Fruit fly (Drosophila melanogaster) S2 (cell line): Measurements from ENCODE around the gene CG14435.

Source experiments
- CG8478 ChIP-seq: fragments of >200 bp; optimal IDR thresholded peaks from 2 replicates; lab custom pipeline; 2018
- CTCF ChIP-seq, 2 experiments: fragments of >200 bp; optimal IDR thresholded peaks; 2 replicates each; lab custom pipeline; 2018

- TF ChIP-seq CG8478 (no peak), CTCF (optimal IDR thresholded peaks at IDR 0.05; lab: Kevin White, UChicago) (no peak)
Measured at dm6 chrX:6875773-6876172, 32.1 kb upstream of the CG14435 start.
